Fruit fly (Drosophila melanogaster) whole organism, adult: ENCODE data around the gene Stt3B.
A peak's percentile ranks its signal among the peaks of the same experiment; 100 is the strongest.

Source experiments
- CG11617 ChIP-seq: fragments of 200-800 bp; sonication (Bioruptor generic); optimal IDR thresholded peaks from 2 replicates; lab custom pipeline; 2017; ENCODE audit warnings: mild to moderate bottlenecking, missing biosample characterization, missing genetic modification reagents, missing genetic modification characterization
- CG7045 ChIP-seq: fragments of 200-800 bp; sonication (Bioruptor generic); optimal IDR thresholded peaks from 2 replicates; lab custom pipeline; 2017; ENCODE audit warnings: missing biosample characterization, mild to moderate bottlenecking, missing genetic modification characterization
- CG7101 ChIP-seq: fragments of 200-800 bp; sonication (Bioruptor generic); optimal IDR thresholded peaks from 2 replicates; lab custom pipeline; 2018; ENCODE audit warnings: missing biosample characterization, mild to moderate bottlenecking, missing genetic modification characterization, moderate library complexity
- Clk ChIP-seq: fragments of 200-800 bp; sonication (Bioruptor generic); optimal IDR thresholded peaks from 2 replicates; lab custom pipeline; 2017; ENCODE audit warnings: missing biosample characterization, missing genetic modification characterization
- Crg-1 ChIP-seq: fragments of 200-800 bp; sonication (Bioruptor generic); optimal IDR thresholded peaks from 2 replicates; lab custom pipeline; 2016; ENCODE audit warnings: missing biosample characterization, missing genetic modification characterization
- Hr96 ChIP-seq: fragments of 200-800 bp; sonication (Bioruptor generic); optimal IDR thresholded peaks from 2 replicates; lab custom pipeline; 2016; ENCODE audit warnings: missing biosample characterization, missing genetic modification characterization
- Mnt ChIP-seq: fragments of 200-800 bp; sonication (Bioruptor generic); optimal IDR thresholded peaks from 2 replicates; lab custom pipeline; 2016; ENCODE audit warnings: missing biosample characterization, mild to moderate bottlenecking, missing genetic modification characterization
- bab1 ChIP-seq: fragments of 200-800 bp; sonication (Bioruptor generic); optimal IDR thresholded peaks from 3 replicates; lab custom pipeline; 2019; ENCODE audit warnings: missing biosample characterization, mild to moderate bottlenecking, missing genetic modification characterization, moderate library complexity
- toe ChIP-seq: fragments of 200-800 bp; sonication (Bioruptor generic); optimal IDR thresholded peaks from 2 replicates; lab custom pipeline; 2016; ENCODE audit warnings: missing biosample characterization, missing genetic modification characterization

DNA sequence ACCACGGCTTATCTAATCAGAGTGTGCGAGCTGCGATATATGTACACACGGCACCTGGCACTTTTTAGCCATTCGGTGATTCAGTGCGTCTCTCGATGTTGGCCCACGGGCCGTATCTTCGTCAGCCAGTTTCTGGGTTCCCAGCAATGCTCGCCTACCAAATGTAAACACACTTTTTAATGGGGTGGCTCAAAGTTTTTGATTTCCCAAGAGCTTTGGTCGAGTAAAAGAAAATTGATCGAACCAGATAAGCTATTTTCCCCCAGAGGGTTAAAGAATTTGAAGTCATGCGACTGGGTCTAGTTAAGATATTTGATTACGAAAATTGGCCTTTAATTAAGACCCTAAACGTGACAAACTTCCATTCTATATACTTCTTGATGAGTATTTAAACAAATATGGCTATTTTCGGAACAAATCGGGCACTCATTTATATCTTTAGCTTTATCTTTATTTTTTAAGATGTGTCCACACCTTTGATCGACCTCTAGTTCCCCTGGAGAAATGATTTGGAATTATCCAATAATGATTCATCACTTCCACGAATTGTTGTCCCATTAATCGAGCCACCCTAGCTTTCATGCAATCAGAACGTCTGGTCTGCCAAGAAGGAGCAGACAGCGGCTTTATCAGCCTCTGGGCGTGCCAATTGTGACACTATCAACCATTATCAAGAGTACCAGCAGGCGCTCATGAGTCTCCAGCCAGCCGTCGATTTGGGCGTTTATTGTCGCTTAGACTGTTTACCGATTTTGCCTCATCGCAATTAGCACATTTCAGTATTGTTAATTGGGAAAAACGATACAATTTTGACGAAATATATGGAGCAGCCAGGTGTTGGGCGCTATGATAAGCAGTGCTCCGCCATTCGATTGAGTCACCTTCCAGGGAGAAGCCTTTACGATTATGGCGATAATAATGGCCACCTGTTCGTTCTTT is 41.9 kb downstream of the Stt3B start:
- TF ChIP-seq bab1 (GFP tag; lab: Kevin White, UChicago) = no peak
- peak; percentile 42 for TF ChIP-seq CG7101 (tag; lab: Kevin White, UChicago)
- peak; percentile 34 for TF ChIP-seq Mnt (GFP tag; lab: Kevin White, UChicago)
- TF ChIP-seq CG11617 (GFP tag; lab: Kevin White, UChicago) = peak; percentile 74
- no peak for TF ChIP-seq toe (GFP tag; lab: Kevin White, UChicago)
- peak; percentile 28 for TF ChIP-seq CG7045 (GFP tag; lab: Kevin White, UChicago)
- no peak for TF ChIP-seq Clk
- no peak for TF ChIP-seq Crg-1 (GFP tag; lab: Kevin White, UChicago)
- TF ChIP-seq Hr96 (GFP tag; lab: Kevin White, UChicago) = no peak
